Worm (Caenorhabditis elegans): Measurements from ENCODE around the gene tag-281.

Gene tag-281

ce11 chrII:12467047-12467446 lies 7.5 kb downstream of the tag-281 start, which contains the start of gene srg-16:
Gene srg-16, plus strand, starts transcription at chrII:12467133.
- TF ChIP-seq C34F6.9 (tag; optimal IDR thresholded peaks at IDR 0.05) (no peak), nhr-23 (tag; optimal IDR thresholded peaks at IDR 0.05) (no peak), ama-1 (optimal IDR thresholded peaks at IDR 0.05) (no peak), gmeb-1 (tag; optimal IDR thresholded peaks at IDR 0.05) (no peak), lin-11 (tag; optimal IDR thresholded peaks at IDR 0.05) (no peak), ceh-16 (tag; optimal IDR thresholded peaks at IDR 0.05) (no peak), nhr-6 (tag; optimal IDR thresholded peaks at IDR 0.05) (no peak), ceh-82 (tag; optimal IDR thresholded peaks at IDR 0.05) (no peak), skn-1 (tag; optimal IDR thresholded peaks at IDR 0.05) (no peak), blmp-1 (tag; optimal IDR thresholded peaks at IDR 0.05; ENCODE audit: insufficient read depth) (no peak), unc-39 (tag; optimal IDR thresholded peaks at IDR 0.05) (no peak)

DNA sequence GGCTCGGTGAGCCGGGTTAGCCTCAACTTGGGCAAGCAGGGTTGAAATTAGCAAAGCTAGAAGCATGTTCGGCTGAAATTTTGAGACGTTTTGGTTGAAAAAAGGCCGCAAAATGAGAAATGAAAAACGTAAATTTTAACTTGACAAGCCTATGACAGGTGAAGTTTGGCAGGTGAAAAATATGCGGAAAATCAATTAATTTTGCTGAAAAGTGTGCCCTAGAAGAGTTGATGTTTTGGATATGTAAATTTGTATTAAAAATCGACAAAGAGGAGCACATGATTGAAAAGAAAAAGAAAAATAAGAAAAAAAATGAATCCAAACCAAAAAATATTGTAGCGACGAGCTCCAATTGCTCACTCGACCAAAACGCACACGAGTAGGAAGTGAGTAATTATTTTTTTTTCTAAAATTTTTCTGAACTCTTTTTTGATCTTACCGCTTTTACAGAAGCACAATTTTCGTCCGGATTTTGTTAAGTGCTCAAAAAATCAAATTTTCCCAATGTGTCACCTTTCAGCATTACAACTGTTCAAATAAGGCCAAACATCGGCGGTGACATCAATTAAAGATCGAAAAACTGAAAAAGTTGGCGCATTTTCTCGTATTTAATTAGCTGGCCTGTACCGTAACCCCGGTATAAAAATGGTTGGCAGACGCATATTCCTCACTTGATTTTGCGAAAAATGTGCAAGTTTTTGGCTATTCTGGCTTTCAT lies 11.7 kb downstream of the tag-281 start, which contains the start of the genes F15A4.5 and phat-8:
Gene F15A4.5 (minus strand): TSS at position 101 of the 718 bp plus-strand sequence.
Gene phat-8 (plus strand): TSS at position 668 of the 718 bp plus-strand sequence.
- no peak for TF ChIP-seq unc-39 (tag; optimal IDR thresholded peaks at IDR 0.05)
- no peak for TF ChIP-seq fos-1 (tag; optimal IDR thresholded peaks at IDR 0.05)
- TF ChIP-seq mdl-1 (tag; optimal IDR thresholded peaks at IDR 0.05) = no peak
- no peak for TF ChIP-seq gmeb-1 (tag; optimal IDR thresholded peaks at IDR 0.05)
- TF ChIP-seq nhr-21 (tag; optimal IDR thresholded peaks at IDR 0.05) = no peak
- no peak for TF ChIP-seq F13H6.1 (tag; optimal IDR thresholded peaks at IDR 0.05)
- no peak for TF ChIP-seq unc-55 (GFP tag; optimal IDR thresholded peaks at IDR 0.05)
- no peak for TF ChIP-seq ztf-4 (tag; optimal IDR thresholded peaks at IDR 0.05)
- TF ChIP-seq C34F6.9 (tag; optimal IDR thresholded peaks at IDR 0.05) = no peak
- TF ChIP-seq lin-13 (GFP tag; optimal IDR thresholded peaks at IDR 0.05) = no peak
- no peak for TF ChIP-seq mab-5 (tag; optimal IDR thresholded peaks at IDR 0.05)
- TF ChIP-seq aly-2 (tag; optimal IDR thresholded peaks at IDR 0.05) = no peak
- TF ChIP-seq snpc-4 (tag; optimal IDR thresholded peaks at IDR 0.05) = no peak
- no peak for TF ChIP-seq skn-1 (tag; optimal IDR thresholded peaks at IDR 0.05)
- no peak for TF ChIP-seq ceh-82 (tag; optimal IDR thresholded peaks at IDR 0.05)
- no peak for TF ChIP-seq nhr-10 (tag; optimal IDR thresholded peaks at IDR 0.05)
- no peak for TF ChIP-seq sem-4 (tag; optimal IDR thresholded peaks at IDR 0.05)

- no peak for TF ChIP-seq lin-11 (tag; optimal IDR thresholded peaks at IDR 0.05)
- TF ChIP-seq nhr-21 (tag; optimal IDR thresholded peaks at IDR 0.05) = no peak
- no peak for TF ChIP-seq fos-1 (tag; optimal IDR thresholded peaks at IDR 0.05)
- TF ChIP-seq F13H6.1 (tag; optimal IDR thresholded peaks at IDR 0.05) = no peak
- TF ChIP-seq lin-13 (GFP tag; optimal IDR thresholded peaks at IDR 0.05) = no peak
- no peak for TF ChIP-seq elt-1 (tag; optimal IDR thresholded peaks at IDR 0.05)
- TF ChIP-seq Y55F3AM.14 (GFP tag; optimal IDR thresholded peaks at IDR 0.05) = no peak
- TF ChIP-seq ztf-1 (GFP tag; conservative IDR thresholded peaks at IDR 0.05) = no peak
- TF ChIP-seq nhr-237 (tag; optimal IDR thresholded peaks at IDR 0.05) = no peak
- TF ChIP-seq nhr-11 (tag; optimal IDR thresholded peaks at IDR 0.05) = no peak
- no peak for TF ChIP-seq unc-55 (GFP tag; optimal IDR thresholded peaks at IDR 0.05)
- TF ChIP-seq ZK546.5 (tag; optimal IDR thresholded peaks at IDR 0.05) = no peak
- TF ChIP-seq aly-2 (tag; optimal IDR thresholded peaks at IDR 0.05) = no peak
- TF ChIP-seq nhr-23 (tag; optimal IDR thresholded peaks at IDR 0.05) = no peak
- TF ChIP-seq nhr-12 (tag; optimal IDR thresholded peaks at IDR 0.05) = no peak
- TF ChIP-seq dmd-4 (tag; optimal IDR thresholded peaks at IDR 0.05) = no peak
- TF ChIP-seq ceh-82 (tag; optimal IDR thresholded peaks at IDR 0.05) = no peak
- no peak for TF ChIP-seq lsy-2 (tag; optimal IDR thresholded peaks at IDR 0.05)
Measured at ce11 chrII:12473406-12473805, 13.8 kb downstream of the tag-281 start, which contains the start of gene srg-17. Gene srg-17, plus strand, starts transcription at chrII:12473706.

- TF ChIP-seq gmeb-1 (tag; optimal IDR thresholded peaks at IDR 0.05) (no peak), ztf-1 (GFP tag; conservative IDR thresholded peaks at IDR 0.05) (no peak), sma-3 (GFP tag; optimal IDR thresholded peaks at IDR 0.05) (no peak), ZK546.5 (tag; optimal IDR thresholded peaks at IDR 0.05) (no peak), mbf-1 (tag; optimal IDR thresholded peaks at IDR 0.05) (no peak), mab-5 (tag; optimal IDR thresholded peaks at IDR 0.05) (no peak), peb-1 (tag; optimal IDR thresholded peaks at IDR 0.05) (no peak), ceh-16 (tag; optimal IDR thresholded peaks at IDR 0.05) (no peak), aly-2 (tag; optimal IDR thresholded peaks at IDR 0.05) (no peak), sma-9 (GFP tag; optimal IDR thresholded peaks at IDR 0.05) (no peak), sma-9 (tag; optimal IDR thresholded peaks at IDR 0.05) (no peak), zag-1 (tag; optimal IDR thresholded peaks at IDR 0.05) (no peak), elt-1 (tag; optimal IDR thresholded peaks at IDR 0.05) (no peak), mdl-1 (tag; optimal IDR thresholded peaks at IDR 0.05) (no peak), nhr-21 (tag; optimal IDR thresholded peaks at IDR 0.05) (no peak), dmd-4 (tag; optimal IDR thresholded peaks at IDR 0.05) (no peak), ceh-82 (tag; optimal IDR thresholded peaks at IDR 0.05) (no peak), nhr-11 (tag; optimal IDR thresholded peaks at IDR 0.05) (no peak), lin-39 (tag; optimal IDR thresholded peaks at IDR 0.05) (no peak), skn-1 (tag; optimal IDR thresholded peaks at IDR 0.05) (no peak)
Measured at ce11 chrII:12480811-12481210, 21.2 kb downstream of the tag-281 start, which contains the start of gene arrd-9. Gene arrd-9, minus strand, starts transcription at chrII:12480911.
